Fruit fly (Drosophila melanogaster) whole organism, embryonic: Measurements from ENCODE around the gene Osbp.

Experiments
- CG10209 ChIP-seq: fragments of 200-800 bp; sonication (Bioruptor generic); optimal IDR thresholded peaks from 3 replicates; lab custom pipeline; 2017; ENCODE audit warnings: missing biosample characterization, mild to moderate bottlenecking, missing genetic modification characterization, missing genetic modification reagents
- CG10565 ChIP-seq: fragments of 200-800 bp; sonication (Bioruptor generic); optimal IDR thresholded peaks from 3 replicates; lab custom pipeline; 2016; ENCODE audit warnings: missing biosample characterization, mild to moderate bottlenecking, missing genetic modification characterization
- CG10979 ChIP-seq: fragments of 200-800 bp; sonication (Bioruptor generic); optimal IDR thresholded peaks from 2 replicates; lab custom pipeline; 2018; ENCODE audit warnings: missing biosample characterization, mild to moderate bottlenecking, missing genetic modification characterization, moderate library complexity
- CG14965 ChIP-seq: fragments of 200-800 bp; sonication (Bioruptor generic); optimal IDR thresholded peaks from 2 replicates; lab custom pipeline; 2016; ENCODE audit warnings: missing biosample characterization, missing genetic modification characterization, borderline replicate concordance
- CG15011 ChIP-seq: fragments of 200-800 bp; sonication (Bioruptor generic); optimal IDR thresholded peaks from 3 replicates; lab custom pipeline; 2018; ENCODE audit warnings: missing biosample characterization, mild to moderate bottlenecking, missing genetic modification characterization
- CG15696 ChIP-seq: fragments of 200-800 bp; sonication (Bioruptor generic); optimal IDR thresholded peaks from 2 replicates; lab custom pipeline; 2019; ENCODE audit warnings: missing biosample characterization, mild to moderate bottlenecking, missing genetic modification characterization, moderate library complexity
- CG1832 ChIP-seq: fragments of 200-800 bp; sonication (Bioruptor generic); optimal IDR thresholded peaks from 2 replicates; lab custom pipeline; 2017; ENCODE audit warnings: missing biosample characterization, mild to moderate bottlenecking, missing genetic modification characterization, inconsistent platforms
- CG31388 ChIP-seq: fragments of 200-800 bp; sonication (Bioruptor generic); optimal IDR thresholded peaks from 2 replicates; lab custom pipeline; 2016; ENCODE audit warnings: missing biosample characterization, missing genetic modification characterization
- CG4282 ChIP-seq: fragments of 200-800 bp; sonication (Bioruptor generic); optimal IDR thresholded peaks from 2 replicates; lab custom pipeline; 2016; ENCODE audit warnings: missing biosample characterization, missing genetic modification characterization
- CG6791 ChIP-seq: fragments of 200-800 bp; sonication (Bioruptor generic); IDR thresholded peaks from 3 replicates; pipeline ENCODE4 v1.3.6; 2022; ENCODE audit warnings: missing biosample characterization, missing genetic modification characterization; ENCODE audit not compliant: partially characterized antibody
- CG8478 ChIP-seq: fragments of >200 bp; optimal IDR thresholded peaks from 2 replicates; lab custom pipeline; 2018
- CG8765 ChIP-seq: fragments of 200-800 bp; sonication (Bioruptor generic); IDR thresholded peaks from 2 replicates; pipeline ENCODE4 v1.3.6; 2022; ENCODE audit warnings: missing biosample characterization, missing genetic modification characterization
- CTCF ChIP-seq: fragments of 200-800 bp; sonication (Bioruptor generic); optimal IDR thresholded peaks from 2 replicates; lab custom pipeline; 2017; ENCODE audit warnings: missing biosample characterization, mild to moderate bottlenecking, missing genetic modification characterization, moderate library complexity
- CkIIα-i1 ChIP-seq: fragments of 200-800 bp; sonication (Bioruptor generic); IDR thresholded peaks from 2 replicates; pipeline ENCODE4 v1.3.6; 2022; ENCODE audit warnings: missing biosample characterization, missing genetic modification characterization
- D19A ChIP-seq: fragments of 200-800 bp; optimal IDR thresholded peaks from 3 replicates; lab custom pipeline; 2019; ENCODE audit warnings: missing biosample characterization, mild to moderate bottlenecking, missing genetic modification characterization, moderate library complexity
- Dbx ChIP-seq: fragments of 200-800 bp; sonication (Bioruptor generic); IDR thresholded peaks from 3 replicates; pipeline ENCODE4 v1.3.6; 2022; ENCODE audit warnings: missing biosample characterization, missing genetic modification characterization
- Deaf1 ChIP-seq: fragments of 200-800 bp; optimal IDR thresholded peaks from 3 replicates; lab custom pipeline; 2019; ENCODE audit warnings: missing biosample characterization, mild to moderate bottlenecking, missing genetic modification characterization, moderate library complexity
- Fer2 ChIP-seq: fragments of 200-800 bp; sonication (Bioruptor generic); optimal IDR thresholded peaks from 2 replicates; lab custom pipeline; 2018; ENCODE audit warnings: missing biosample characterization, mild to moderate bottlenecking, missing genetic modification characterization, moderate library complexity
- H2.0 ChIP-seq: fragments of 200-800 bp; sonication (Bioruptor generic); IDR thresholded peaks from 2 replicates; pipeline ENCODE4 v1.3.6; 2022; ENCODE audit warnings: missing biosample characterization, missing genetic modification characterization
- HLH3B ChIP-seq: fragments of 200-800 bp; sonication (Bioruptor generic); IDR thresholded peaks from 2 replicates; pipeline ENCODE4 v1.3.6; 2022; ENCODE audit warnings: missing biosample characterization, missing genetic modification characterization
- Hr3 ChIP-seq: fragments of 200-800 bp; sonication (Bioruptor generic); optimal IDR thresholded peaks from 3 replicates; lab custom pipeline; 2016; ENCODE audit warnings: missing biosample characterization, missing genetic modification characterization
- NFAT ChIP-seq: fragments of 200-800 bp; sonication (Bioruptor generic); IDR thresholded peaks from 2 replicates; pipeline ENCODE4 v1.3.6; 2022; ENCODE audit warnings: missing biosample characterization, missing genetic modification characterization
- Neu2 ChIP-seq: fragments of 200-800 bp; sonication (Bioruptor generic); optimal IDR thresholded peaks from 3 replicates; lab custom pipeline; 2016; ENCODE audit warnings: missing biosample characterization, missing genetic modification characterization, borderline replicate concordance
- NfI ChIP-seq: fragments of 200-800 bp; sonication (Bioruptor generic); optimal IDR thresholded peaks from 3 replicates; lab custom pipeline; 2018; ENCODE audit warnings: missing biosample characterization, mild to moderate bottlenecking, missing genetic modification characterization, moderate library complexity
- Rfx ChIP-seq: fragments of 200-800 bp; sonication (Bioruptor generic); IDR thresholded peaks from 2 replicates; pipeline ENCODE4 v1.3.6; 2022; ENCODE audit warnings: missing biosample characterization, missing genetic modification characterization
- Sin3A ChIP-seq: fragments of >200 bp; optimal IDR thresholded peaks from 2 replicates; lab custom pipeline; 2018
- Xbp1 ChIP-seq: fragments of 200-800 bp; sonication (Bioruptor generic); optimal IDR thresholded peaks from 3 replicates; lab custom pipeline; 2016; ENCODE audit warnings: missing biosample characterization, mild to moderate bottlenecking, missing genetic modification characterization
- YL-1 ChIP-seq: fragments of 200-800 bp; sonication (Bioruptor generic); optimal IDR thresholded peaks from 3 replicates; lab custom pipeline; 2017; ENCODE audit warnings: missing biosample characterization, mild to moderate bottlenecking, missing genetic modification characterization
- al ChIP-seq: fragments of 200-800 bp; sonication (Bioruptor generic); IDR thresholded peaks from 2 replicates; pipeline ENCODE4 v1.3.6; 2022; ENCODE audit warnings: missing biosample characterization, missing genetic modification characterization
- ap ChIP-seq: fragments of 200-800 bp; sonication (Bioruptor generic); IDR thresholded peaks from 2 replicates; pipeline ENCODE4 v1.3.6; 2022; ENCODE audit warnings: missing biosample characterization, missing genetic modification characterization
- ara ChIP-seq: fragments of 200-800 bp; sonication (Bioruptor generic); IDR thresholded peaks from 2 replicates; pipeline ENCODE4 v1.3.6; 2022; ENCODE audit warnings: missing biosample characterization, missing genetic modification characterization
- az2 ChIP-seq: fragments of 200-800 bp; sonication (Bioruptor generic); optimal IDR thresholded peaks from 3 replicates; lab custom pipeline; 2016; ENCODE audit warnings: missing biosample characterization, missing genetic modification characterization
- cas ChIP-seq: fragments of 200-800 bp; sonication (Bioruptor generic); IDR thresholded peaks from 2 replicates; pipeline ENCODE4 v1.3.6; 2022; ENCODE audit warnings: missing biosample characterization, missing genetic modification characterization
- cg ChIP-seq: fragments of 200-800 bp; sonication (Bioruptor generic); optimal IDR thresholded peaks from 3 replicates; lab custom pipeline; 2019; ENCODE audit warnings: missing biosample characterization, mild to moderate bottlenecking, missing genetic modification characterization, moderate library complexity
- dimm ChIP-seq: fragments of 200-800 bp; sonication (Bioruptor generic); IDR thresholded peaks from 2 replicates; pipeline ENCODE4 v1.3.6; 2022; ENCODE audit warnings: missing biosample characterization, missing genetic modification characterization
- ewg ChIP-seq: fragments of 200-800 bp; sonication (Bioruptor generic); optimal IDR thresholded peaks from 3 replicates; lab custom pipeline; 2017; ENCODE audit warnings: mild to moderate bottlenecking, missing biosample characterization, missing genetic modification reagents, missing genetic modification characterization
- exex ChIP-seq: fragments of 200-800 bp; sonication (Bioruptor generic); optimal IDR thresholded peaks from 4 replicates; lab custom pipeline; 2018; ENCODE audit warnings: missing biosample characterization, mild to moderate bottlenecking, missing genetic modification characterization, moderate library complexity
- hth ChIP-seq: fragments of >200 bp; optimal IDR thresholded peaks from 2 replicates; lab custom pipeline; 2017; ENCODE audit warnings: inconsistent platforms
- jumu ChIP-seq: fragments of 200-800 bp; sonication (Bioruptor generic); optimal IDR thresholded peaks from 3 replicates; lab custom pipeline; 2016; ENCODE audit warnings: missing biosample characterization, missing genetic modification characterization
- lilli ChIP-seq: fragments of 200-800 bp; sonication (Bioruptor generic); optimal IDR thresholded peaks from 3 replicates; lab custom pipeline; 2016; ENCODE audit warnings: missing biosample characterization, missing genetic modification characterization
- lmd ChIP-seq: fragments of 200-800 bp; sonication (Bioruptor generic); IDR thresholded peaks from 2 replicates; pipeline ENCODE4 v1.3.6; 2022; ENCODE audit warnings: missing biosample characterization, missing genetic modification characterization
- lola ChIP-seq, 3 experiments: fragments of >200 bp in 2 of 3; fragments of 200-800 bp in 1 of 3; sonication (Bioruptor generic) in 1 of 3; optimal IDR thresholded peaks; 2 replicates each; lab custom pipeline; 2017 to 2019; ENCODE audit warnings: missing biosample characterization in 3 of 3, missing genetic modification characterization in 3 of 3, mild to moderate bottlenecking in 1 of 3, moderate library complexity in 1 of 3
- mam ChIP-seq: fragments of 200-800 bp; sonication (Bioruptor generic); optimal IDR thresholded peaks from 3 replicates; lab custom pipeline; 2016; ENCODE audit warnings: missing biosample characterization, missing genetic modification characterization
- prd ChIP-seq, 3 experiments: fragments of >200 bp in 2 of 3; fragments of 200-800 bp in 1 of 3; sonication (Bioruptor generic) in 1 of 3; optimal IDR thresholded peaks in 2 of 3; IDR thresholded peaks in 1 of 3; 2 replicates in 2 of 3; 3 replicates in 1 of 3; pipeline versions ENCODE4 v1.3.6 to Lab custom; 2017 to 2022; ENCODE audit warnings: missing biosample characterization in 1 of 3, missing genetic modification characterization in 1 of 3
- rib ChIP-seq: fragments of 200-800 bp; sonication (Bioruptor generic); IDR thresholded peaks from 2 replicates; pipeline ENCODE4 v1.3.6; 2022; ENCODE audit warnings: missing biosample characterization, missing genetic modification characterization
- ro ChIP-seq: fragments of 200-800 bp; sonication (Bioruptor generic); IDR thresholded peaks from 2 replicates; pipeline ENCODE4 v1.3.6; 2022; ENCODE audit warnings: missing biosample characterization, missing genetic modification characterization
- sisA ChIP-seq: fragments of 200-800 bp; sonication (Bioruptor generic); IDR thresholded peaks from 2 replicates; pipeline ENCODE4 v1.3.6; 2022; ENCODE audit warnings: missing biosample characterization, missing genetic modification characterization
- tio ChIP-seq: fragments of 200-800 bp; sonication (Bioruptor generic); optimal IDR thresholded peaks from 2 replicates; lab custom pipeline; 2017; ENCODE audit warnings: missing biosample characterization, missing genetic modification characterization, inconsistent platforms
- tx ChIP-seq: fragments of 200-800 bp; sonication (Bioruptor generic); optimal IDR thresholded peaks from 2 replicates; lab custom pipeline; 2016; ENCODE audit warnings: missing biosample characterization, missing genetic modification characterization
- unpg ChIP-seq: fragments of 200-800 bp; sonication (Bioruptor generic); optimal IDR thresholded peaks from 3 replicates; lab custom pipeline; 2018; ENCODE audit warnings: missing biosample characterization, mild to moderate bottlenecking, missing genetic modification characterization, moderate library complexity
- wdn ChIP-seq: fragments of 200-800 bp; sonication (Bioruptor generic); IDR thresholded peaks from 2 replicates; pipeline ENCODE4 v1.3.6; 2022; ENCODE audit warnings: missing biosample characterization, missing genetic modification characterization
- zfh1 ChIP-seq: fragments of 200-800 bp; sonication (Bioruptor generic); IDR thresholded peaks from 3 replicates; pipeline ENCODE4 v1.3.6; 2022; ENCODE audit warnings: missing biosample characterization, missing genetic modification characterization

The Osbp gene

dm6 chr3R:24962470-24962869 lies 24.4 kb upstream of the Osbp start (continued):
- TF ChIP-seq lola (GFP tag; optimal IDR thresholded peaks at IDR 0.05; lab: Kevin White, UChicago) (no peak), Sin3A (lab: Kevin White, UChicago) (no peak), CG10565 (no peak), CG4282 (GFP tag; lab: Kevin White, UChicago) (no peak), ewg (GFP tag; lab: Kevin White, UChicago) (peak; percentile 44), CG10979 (tag; lab: Kevin White, UChicago) (peak; percentile 40), Dbx (GFP tag; lab: Robert Waterston, UW) (peak; percentile 69; the same call in 1 of the 3 replicates), CkIIα-i1 (GFP tag; lab: Robert Waterston, UW) (no peak), CG10209 (GFP tag; lab: Kevin White, UChicago) (peak; percentile 49), NFAT (GFP tag; lab: Robert Waterston, UW) (peak; percentile 49; the same call in 1 of the 2 replicates), ara (GFP tag; lab: Robert Waterston, UW) (peak; percentile 58), prd (optimal IDR thresholded peaks at IDR 0.05; lab: Kevin White, UChicago) (no peak), prd (GFP tag; IDR thresholded peaks at IDR 0.05; lab: Robert Waterston, UW) (peak; percentile 83), CG15696 (tag; lab: Kevin White, UChicago) (no peak), wdn (peak; percentile 23; the same call in 1 of the 2 replicates), Hr3 (GFP tag; lab: Kevin White, UChicago) (peak; percentile 52), Deaf1 (no peak), CTCF (GFP tag; lab: Kevin White, UChicago) (no peak), sisA (GFP tag; lab: Robert Waterston, UW) (peak; percentile 75), Neu2 (GFP tag; lab: Kevin White, UChicago) (no peak), NfI (GFP tag; lab: Kevin White, UChicago) (peak; percentile 49), Fer2 (no peak), CG14965 (GFP tag; lab: Kevin White, UChicago) (no peak), cg (GFP tag; lab: Kevin White, UChicago) (no peak), exex (tag; lab: Kevin White, UChicago) (no peak), tx (GFP tag; lab: Kevin White, UChicago) (peak; percentile 40), rib (0 out of 2 replicates have a peak, but pooled peaks have one; percentile 15), CG8478 (lab: Kevin White, UChicago) (no peak), tio (GFP tag; lab: Kevin White, UChicago) (peak; percentile 36), CG15011 (GFP tag; lab: Kevin White, UChicago) (no peak), zfh1 (GFP tag; lab: Robert Waterston, UW) (peak; percentile 67; the same call in 2 of the 3 replicates), ro (GFP tag; lab: Robert Waterston, UW) (no peak), mam (GFP tag; lab: Kevin White, UChicago) (peak; percentile 72), CG1832 (GFP tag; lab: Kevin White, UChicago) (no peak), Rfx (GFP tag; lab: Robert Waterston, UW) (peak; percentile 82; the same call in 1 of the 2 replicates), ap (GFP tag; lab: Robert Waterston, UW) (peak; percentile 71), YL-1 (GFP tag; lab: Kevin White, UChicago) (no peak), jumu (GFP tag; lab: Kevin White, UChicago) (peak; percentile 49), HLH3B (GFP tag; lab: Robert Waterston, UW) (peak; percentile 67; the same call in 1 of the 2 replicates), D19A (tag; lab: Kevin White, UChicago) (peak; percentile 28), CG6791 (no peak), az2 (peak; percentile 66), H2.0 (GFP tag; lab: Robert Waterston, UW) (peak; percentile 65), al (peak; percentile 70), unpg (GFP tag; lab: Kevin White, UChicago) (peak; percentile 77), lilli (GFP tag; lab: Kevin White, UChicago) (peak; percentile 75), dimm (GFP tag; lab: Robert Waterston, UW) (no peak), CG31388 (no peak), CG8765 (GFP tag; lab: Robert Waterston, UW) (no peak), hth (lab: Kevin White, UChicago) (no peak), cas (GFP tag; lab: Robert Waterston, UW) (0 out of 2 replicates have a peak, but pooled peaks have one; percentile 19), Xbp1 (GFP tag; lab: Kevin White, UChicago) (peak; percentile 74), lmd (GFP tag; lab: Robert Waterston, UW) (peak; percentile 65)
